Worm (Caenorhabditis elegans): ENCODE results near the gene irld-40.

The irld-40 gene

DNA sequence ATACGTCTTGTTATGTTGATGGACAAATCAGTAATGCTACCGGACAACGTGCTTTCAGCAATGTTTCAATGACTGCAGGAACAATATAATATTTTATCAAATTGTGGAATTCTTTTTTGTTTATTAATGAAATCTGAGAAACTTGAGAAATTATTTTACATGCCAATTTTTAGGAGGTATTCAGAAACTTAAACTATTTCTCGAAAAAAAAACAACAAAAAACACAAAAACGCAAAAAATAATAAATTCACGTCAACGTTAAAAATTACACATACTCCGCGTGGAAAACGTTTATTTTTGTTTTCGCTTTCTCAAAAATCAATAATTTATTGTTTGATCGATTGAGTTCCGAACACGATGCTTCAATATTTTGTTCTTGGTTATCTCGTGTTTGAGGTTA lies 20.2 kb upstream of the irld-40 start, which contains the start of gene Y46H3D.1:
Gene Y46H3D.1 (plus strand): TSS at position 301 of the 400 bp plus-strand sequence.
- TF ChIP-seq sea-1 (GFP tag; conservative IDR thresholded peaks at IDR 0.05) (no peak), ceh-13 (GFP tag; optimal IDR thresholded peaks at IDR 0.05) (no peak), aly-1 (tag; optimal IDR thresholded peaks at IDR 0.05) (no peak), ceh-36 (tag; optimal IDR thresholded peaks at IDR 0.05) (no peak), F13C5.2 (tag; optimal IDR thresholded peaks at IDR 0.05) (no peak), ama-1 (optimal IDR thresholded peaks at IDR 0.05) (no peak), tbx-11 (GFP tag; IDR thresholded peaks at IDR 0.05) (no peak), scrt-1 (GFP tag; IDR thresholded peaks at IDR 0.05) (no peak), hmg-4 (GFP tag; optimal IDR thresholded peaks at IDR 0.05) (no peak), hnd-1 (tag; optimal IDR thresholded peaks at IDR 0.05) (no peak), flt-1 (GFP tag; IDR thresholded peaks at IDR 0.05) (no peak), tra-4 (tag; optimal IDR thresholded peaks at IDR 0.05) (no peak), hmbx-1 (tag; optimal IDR thresholded peaks at IDR 0.05) (no peak), B0310.2 (tag; optimal IDR thresholded peaks at IDR 0.05) (no peak), ets-7 (tag; optimal IDR thresholded peaks at IDR 0.05) (no peak), pes-1 (GFP tag; IDR thresholded peaks at IDR 0.05) (no peak), tbx-37 (GFP tag; conservative IDR thresholded peaks at IDR 0.05) (no peak)

DNA sequence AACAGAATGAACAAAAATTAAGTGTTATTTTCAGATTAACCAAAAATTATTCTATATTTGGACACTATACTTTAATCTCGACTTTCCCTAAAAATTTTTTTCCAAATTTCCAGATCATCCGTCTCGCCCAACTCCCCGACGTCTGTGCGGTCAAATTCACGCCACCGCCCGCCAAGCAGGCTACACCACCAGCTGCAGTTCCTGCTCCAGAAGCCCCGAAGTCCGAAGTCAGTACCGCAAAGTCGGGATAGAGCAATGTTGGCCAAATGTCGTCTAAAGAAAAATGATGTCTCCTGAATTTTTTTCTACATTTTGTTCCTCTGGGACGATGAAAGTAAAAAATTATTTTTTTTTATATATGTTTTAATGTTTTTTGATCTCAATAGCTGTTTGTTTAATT lies 19.6 kb upstream of the irld-40 start:
- TF ChIP-seq hmbx-1 (tag; optimal IDR thresholded peaks at IDR 0.05) (no peak), ama-1 (optimal IDR thresholded peaks at IDR 0.05) (no peak), F13C5.2 (tag; optimal IDR thresholded peaks at IDR 0.05) (no peak), ets-7 (tag; optimal IDR thresholded peaks at IDR 0.05) (no peak), ceh-36 (tag; optimal IDR thresholded peaks at IDR 0.05) (no peak), tbx-37 (GFP tag; conservative IDR thresholded peaks at IDR 0.05) (no peak), sea-1 (GFP tag; conservative IDR thresholded peaks at IDR 0.05) (no peak), scrt-1 (GFP tag; IDR thresholded peaks at IDR 0.05) (no peak), hmg-4 (GFP tag; optimal IDR thresholded peaks at IDR 0.05) (no peak), pes-1 (GFP tag; IDR thresholded peaks at IDR 0.05) (no peak), hnd-1 (tag; optimal IDR thresholded peaks at IDR 0.05) (no peak), B0310.2 (tag; optimal IDR thresholded peaks at IDR 0.05) (no peak), tbx-11 (GFP tag; IDR thresholded peaks at IDR 0.05) (no peak), flt-1 (GFP tag; IDR thresholded peaks at IDR 0.05) (no peak), ceh-13 (GFP tag; optimal IDR thresholded peaks at IDR 0.05) (no peak), aly-1 (tag; optimal IDR thresholded peaks at IDR 0.05) (no peak), tra-4 (tag; optimal IDR thresholded peaks at IDR 0.05) (no peak)

ce11 chrV:1643886-1644285 lies 18.5 kb upstream of the irld-40 start, which contains the start of gene alh-2:
TSS of gene alh-2 (plus strand) at chrV:1644169.
- TF ChIP-seq tbx-37 (GFP tag; conservative IDR thresholded peaks at IDR 0.05): no peak
- no peak for TF ChIP-seq tra-4 (tag; optimal IDR thresholded peaks at IDR 0.05)
- no peak for TF ChIP-seq ceh-13 (GFP tag; optimal IDR thresholded peaks at IDR 0.05)
- TF ChIP-seq hnd-1 (tag; optimal IDR thresholded peaks at IDR 0.05): no peak
- no peak for TF ChIP-seq ama-1 (optimal IDR thresholded peaks at IDR 0.05)
- no peak for TF ChIP-seq F13C5.2 (tag; optimal IDR thresholded peaks at IDR 0.05)
- no peak for TF ChIP-seq scrt-1 (GFP tag; IDR thresholded peaks at IDR 0.05)
- no peak for TF ChIP-seq B0310.2 (tag; optimal IDR thresholded peaks at IDR 0.05)
- no peak for TF ChIP-seq sea-1 (GFP tag; conservative IDR thresholded peaks at IDR 0.05)
- no peak for TF ChIP-seq ceh-36 (tag; optimal IDR thresholded peaks at IDR 0.05)

ce11 chrV:1648000-1648399 lies 14.4 kb upstream of the irld-40 start, which contains the start of gene irld-45:
TSS of gene irld-45 (plus strand) at chrV:1648300.
- no peak for TF ChIP-seq B0310.2 (tag; optimal IDR thresholded peaks at IDR 0.05)
- no peak for TF ChIP-seq tbx-37 (GFP tag; conservative IDR thresholded peaks at IDR 0.05)
- no peak for TF ChIP-seq hmbx-1 (tag; optimal IDR thresholded peaks at IDR 0.05)
- TF ChIP-seq flt-1 (GFP tag; IDR thresholded peaks at IDR 0.05): no peak
- no peak for TF ChIP-seq ceh-13 (GFP tag; optimal IDR thresholded peaks at IDR 0.05)
- TF ChIP-seq F13C5.2 (tag; optimal IDR thresholded peaks at IDR 0.05): no peak
- TF ChIP-seq aly-1 (tag; optimal IDR thresholded peaks at IDR 0.05): no peak

DNA sequence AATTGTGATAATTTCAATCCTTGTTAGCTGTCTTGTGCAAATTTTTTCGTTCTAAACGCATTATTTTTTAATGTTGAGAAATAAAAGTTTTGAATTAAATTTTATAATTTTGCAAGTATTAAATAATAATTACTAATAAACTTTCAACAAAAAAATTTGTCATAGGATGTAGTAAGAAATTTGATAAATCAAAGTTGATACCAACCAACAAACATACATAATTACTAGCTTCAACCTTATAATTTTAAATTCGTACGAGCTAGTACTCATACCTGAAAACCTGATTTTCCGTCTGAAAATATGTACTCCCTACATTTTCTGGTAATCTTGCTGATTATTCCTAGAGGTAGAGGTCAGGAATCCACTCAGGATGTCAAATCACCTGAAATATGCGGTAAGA lies 11.3 kb upstream of the irld-40 start, which contains the start of gene irld-44:
Gene irld-44 (plus strand): TSS at position 301 of the 400 bp plus-strand sequence.
- TF ChIP-seq flt-1 (GFP tag; IDR thresholded peaks at IDR 0.05) (no peak), hmbx-1 (tag; optimal IDR thresholded peaks at IDR 0.05) (no peak), sea-1 (GFP tag; conservative IDR thresholded peaks at IDR 0.05) (no peak), hmg-4 (GFP tag; optimal IDR thresholded peaks at IDR 0.05) (no peak), aly-1 (tag; optimal IDR thresholded peaks at IDR 0.05) (no peak), F13C5.2 (tag; optimal IDR thresholded peaks at IDR 0.05) (no peak), ceh-36 (tag; optimal IDR thresholded peaks at IDR 0.05) (no peak), ets-7 (tag; optimal IDR thresholded peaks at IDR 0.05) (no peak), tbx-37 (GFP tag; conservative IDR thresholded peaks at IDR 0.05) (no peak), ceh-13 (GFP tag; optimal IDR thresholded peaks at IDR 0.05) (no peak), hnd-1 (tag; optimal IDR thresholded peaks at IDR 0.05) (no peak), tbx-11 (GFP tag; IDR thresholded peaks at IDR 0.05) (no peak), ama-1 (optimal IDR thresholded peaks at IDR 0.05) (no peak), tra-4 (tag; optimal IDR thresholded peaks at IDR 0.05) (no peak), B0310.2 (tag; optimal IDR thresholded peaks at IDR 0.05) (no peak), pes-1 (GFP tag; IDR thresholded peaks at IDR 0.05) (no peak), scrt-1 (GFP tag; IDR thresholded peaks at IDR 0.05) (no peak)

DNA sequence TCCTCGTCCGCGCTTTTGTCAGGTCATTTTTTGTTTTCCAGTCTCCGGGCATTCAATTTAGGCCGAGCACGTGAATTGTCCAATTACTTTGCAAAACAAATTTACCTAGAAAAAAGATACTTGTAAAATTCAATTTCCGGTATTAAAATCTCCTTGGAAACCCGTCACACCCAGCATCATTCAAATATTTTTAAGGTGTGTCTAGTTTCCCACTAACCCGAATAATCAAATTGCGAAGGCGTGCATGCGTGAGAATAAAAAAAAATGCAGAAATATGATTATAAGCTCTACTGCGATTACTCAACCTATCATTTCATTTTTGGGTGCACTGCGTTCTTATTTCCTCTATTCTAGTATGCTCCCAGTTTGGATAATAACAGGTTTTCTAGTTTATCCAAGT lies 7.5 kb upstream of the irld-40 start, which contains the start of gene irld-11:
Gene irld-11 (plus strand): TSS at position 301 of the 400 bp plus-strand sequence.
- TF ChIP-seq sea-1 (GFP tag; conservative IDR thresholded peaks at IDR 0.05) (no peak), tbx-11 (GFP tag; IDR thresholded peaks at IDR 0.05) (no peak), B0310.2 (tag; optimal IDR thresholded peaks at IDR 0.05) (no peak), flt-1 (GFP tag; IDR thresholded peaks at IDR 0.05) (no peak), hmbx-1 (tag; optimal IDR thresholded peaks at IDR 0.05) (no peak), aly-1 (tag; optimal IDR thresholded peaks at IDR 0.05) (no peak), ama-1 (optimal IDR thresholded peaks at IDR 0.05) (no peak), scrt-1 (GFP tag; IDR thresholded peaks at IDR 0.05) (no peak)

ce11 chrV:1664921-1665320 lies 2.6 kb downstream of the irld-40 start, which contains the start of gene K04F1.9:
TSS of gene K04F1.9 (plus strand) at chrV:1665221.
- no peak for TF ChIP-seq flt-1 (GFP tag; IDR thresholded peaks at IDR 0.05)
- TF ChIP-seq ets-7 (tag; optimal IDR thresholded peaks at IDR 0.05): no peak
- TF ChIP-seq ceh-13 (GFP tag; optimal IDR thresholded peaks at IDR 0.05): no peak
- no peak for TF ChIP-seq tbx-37 (GFP tag; conservative IDR thresholded peaks at IDR 0.05)
- no peak for TF ChIP-seq hnd-1 (tag; optimal IDR thresholded peaks at IDR 0.05)
- no peak for TF ChIP-seq hmg-4 (GFP tag; optimal IDR thresholded peaks at IDR 0.05)
- no peak for TF ChIP-seq ama-1 (optimal IDR thresholded peaks at IDR 0.05)
- no peak for TF ChIP-seq ceh-36 (tag; optimal IDR thresholded peaks at IDR 0.05)
- TF ChIP-seq tbx-11 (GFP tag; IDR thresholded peaks at IDR 0.05): no peak
- no peak for TF ChIP-seq sea-1 (GFP tag; conservative IDR thresholded peaks at IDR 0.05)

All from whole organism, early embryonic.